Worm (Caenorhabditis elegans) whole organism, L3 larva: Measurements from ENCODE around the gene egl-10.

Experiments
- ZK546.5 ChIP-seq: sonication (generic microtip); optimal IDR thresholded peaks from 2 replicates; lab custom pipeline; 2017; ENCODE audit warnings: missing biosample characterization, missing genetic modification characterization
- ama-1 ChIP-seq: fragments of 150-350 bp; optimal IDR thresholded peaks from 2 replicates; lab custom pipeline; 2018
- ceh-28 ChIP-seq: fragments of 150-350 bp; optimal IDR thresholded peaks from 2 replicates; lab custom pipeline; 2014; ENCODE audit warnings: missing biosample characterization, missing genetic modification reagents, missing genetic modification characterization
- ceh-82 ChIP-seq: fragments of 150-350 bp; optimal IDR thresholded peaks from 2 replicates; lab custom pipeline; 2014; ENCODE audit warnings: missing biosample characterization, missing genetic modification characterization
- ceh-9 ChIP-seq: sonication (generic microtip); optimal IDR thresholded peaks from 2 replicates; lab custom pipeline; 2018; ENCODE audit warnings: missing biosample characterization, missing genetic modification characterization
- daf-12 ChIP-seq: fragments of 150-350 bp; optimal IDR thresholded peaks from 2 replicates; lab custom pipeline; 2014; ENCODE audit warnings: missing biosample characterization, missing genetic modification reagents, missing genetic modification characterization
- egl-5 ChIP-seq: fragments of 150-350 bp; optimal IDR thresholded peaks from 2 replicates; lab custom pipeline; 2017; ENCODE audit warnings: missing biosample characterization, missing genetic modification reagents, missing genetic modification characterization, inconsistent platforms
- elt-1 ChIP-seq: fragments of 150-350 bp; optimal IDR thresholded peaks from 2 replicates; lab custom pipeline; 2014; ENCODE audit warnings: missing biosample characterization, missing genetic modification characterization
- elt-2 ChIP-seq: sonication (generic microtip); optimal IDR thresholded peaks from 2 replicates; lab custom pipeline; 2016; ENCODE audit warnings: missing genetic modification reagents, mild to moderate bottlenecking, missing genetic modification characterization, missing compliant biosample characterization
- elt-3 ChIP-seq, 3 experiments: fragments of 150-350 bp in 1 of 3; sonication (generic microtip) in 2 of 3; optimal IDR thresholded peaks; 2 replicates in 2 of 3; 4 replicates in 1 of 3; lab custom pipeline; 2014 to 2017; ENCODE audit warnings: missing biosample characterization in 3 of 3, missing genetic modification characterization in 3 of 3
- fkh-10 ChIP-seq: sonication (generic microtip); optimal IDR thresholded peaks from 2 replicates; lab custom pipeline; 2017; ENCODE audit warnings: missing biosample characterization, missing genetic modification reagents, missing genetic modification characterization
- fos-1 ChIP-seq: fragments of 150-350 bp; optimal IDR thresholded peaks from 2 replicates; lab custom pipeline; 2014; ENCODE audit warnings: missing biosample characterization, missing genetic modification characterization
- jun-1 ChIP-seq: fragments of 150-350 bp; optimal IDR thresholded peaks from 2 replicates; lab custom pipeline; 2014; ENCODE audit warnings: missing biosample characterization, missing genetic modification reagents, missing genetic modification characterization
- lin-15B ChIP-seq: fragments of 150-350 bp; optimal IDR thresholded peaks from 2 replicates; lab custom pipeline; 2014; ENCODE audit warnings: missing biosample characterization, missing genetic modification characterization
- lin-39 ChIP-seq: fragments of 150-350 bp; optimal IDR thresholded peaks from 2 replicates; lab custom pipeline; 2018; ENCODE audit warnings: missing biosample characterization, missing genetic modification reagents, missing genetic modification characterization
- lsy-12 ChIP-seq: sonication (generic microtip); optimal IDR thresholded peaks from 2 replicates; lab custom pipeline; 2016; ENCODE audit warnings: mild to moderate bottlenecking, missing genetic modification characterization, missing compliant biosample characterization
- mml-1 ChIP-seq: fragments of 150-350 bp; sonication (generic microtip); optimal IDR thresholded peaks from 3 replicates; lab custom pipeline; 2014; ENCODE audit warnings: missing biosample characterization, missing genetic modification characterization
- nfya-1 ChIP-seq: sonication (generic microtip); optimal IDR thresholded peaks from 2 replicates; lab custom pipeline; 2017; ENCODE audit warnings: missing genetic modification characterization, mild to moderate bottlenecking, missing compliant biosample characterization, antibody characterized with exemption, moderate library complexity; ENCODE audit not compliant: insufficient read depth
- nhr-11 ChIP-seq: fragments of 150-350 bp; optimal IDR thresholded peaks from 2 replicates; lab custom pipeline; 2014; ENCODE audit warnings: missing biosample characterization, missing genetic modification characterization
- nhr-23 ChIP-seq: fragments of 150-350 bp; optimal IDR thresholded peaks from 2 replicates; lab custom pipeline; 2014; ENCODE audit warnings: missing biosample characterization, missing genetic modification reagents, missing genetic modification characterization
- nhr-237 ChIP-seq: fragments of 150-350 bp; optimal IDR thresholded peaks from 2 replicates; lab custom pipeline; 2014; ENCODE audit warnings: missing biosample characterization, missing genetic modification characterization
- nhr-25 ChIP-seq: sonication (generic microtip); optimal IDR thresholded peaks from 2 replicates; lab custom pipeline; 2017; ENCODE audit warnings: missing biosample characterization, missing genetic modification characterization
- nhr-28 ChIP-seq: fragments of 150-350 bp; optimal IDR thresholded peaks from 2 replicates; lab custom pipeline; 2014; ENCODE audit warnings: missing biosample characterization, missing genetic modification characterization
- nhr-67 ChIP-seq: fragments of 150-350 bp; optimal IDR thresholded peaks from 2 replicates; lab custom pipeline; 2014; ENCODE audit warnings: missing biosample characterization, missing genetic modification characterization
- nhr-76 ChIP-seq: fragments of 150-350 bp; sonication (generic microtip); optimal IDR thresholded peaks from 5 replicates; lab custom pipeline; 2014; ENCODE audit warnings: missing biosample characterization, missing genetic modification characterization
- nhr-77 ChIP-seq: fragments of 150-350 bp; optimal IDR thresholded peaks from 2 replicates; lab custom pipeline; 2014; ENCODE audit warnings: missing biosample characterization, missing genetic modification characterization
- pha-4 ChIP-seq: fragments of 150-350 bp; optimal IDR thresholded peaks from 2 replicates; lab custom pipeline; 2014; ENCODE audit warnings: missing biosample characterization, missing genetic modification reagents, missing genetic modification characterization
- pqm-1 ChIP-seq: fragments of 150-350 bp; optimal IDR thresholded peaks from 2 replicates; lab custom pipeline; 2017; ENCODE audit warnings: missing biosample characterization, missing genetic modification characterization, inconsistent platforms
- skn-1 ChIP-seq: fragments of 150-350 bp; optimal IDR thresholded peaks from 2 replicates; lab custom pipeline; 2014; ENCODE audit warnings: missing biosample characterization, missing genetic modification characterization
- snpc-4 ChIP-seq: fragments of 150-350 bp; optimal IDR thresholded peaks from 2 replicates; lab custom pipeline; 2014; ENCODE audit warnings: missing biosample characterization, missing genetic modification characterization
- unc-39 ChIP-seq: sonication (generic microtip); optimal IDR thresholded peaks from 4 replicates; lab custom pipeline; 2017; ENCODE audit warnings: missing biosample characterization, missing genetic modification characterization
- unc-62 ChIP-seq: fragments of 150-350 bp; sonication (generic microtip); optimal IDR thresholded peaks from 4 replicates; lab custom pipeline; 2014; ENCODE audit warnings: missing biosample characterization, missing genetic modification reagents, missing genetic modification characterization
- zag-1 ChIP-seq: fragments of 150-350 bp; optimal IDR thresholded peaks from 2 replicates; lab custom pipeline; 2014; ENCODE audit warnings: missing biosample characterization, missing genetic modification characterization
- ztf-11 ChIP-seq: fragments of 150-350 bp; optimal IDR thresholded peaks from 2 replicates; lab custom pipeline; 2014; ENCODE audit warnings: missing biosample characterization, missing genetic modification characterization
- ztf-4 ChIP-seq: fragments of 150-350 bp; optimal IDR thresholded peaks from 2 replicates; lab custom pipeline; 2014; ENCODE audit warnings: missing biosample characterization, missing genetic modification characterization

The egl-10 gene

ce11 chrV:12420843-12421242, 42.0 kb downstream of the egl-10 start, which contains the start of gene C54D10.4:
Gene C54D10.4 (minus strand): TSS chrV:12420943.
- TF ChIP-seq ceh-9 (tag; lab: Kevin White, UChicago) (no peak), daf-12 (no peak), nhr-237 (tag; lab: Kevin White, UChicago) (no peak), nhr-67 (no peak), lsy-12 (no peak), ZK546.5 (tag; lab: Kevin White, UChicago) (no peak), nhr-11 (tag; lab: Kevin White, UChicago) (no peak), ztf-4 (tag; lab: Kevin White, UChicago) (no peak), ceh-82 (tag; lab: Kevin White, UChicago) (no peak), egl-5 (no peak), lin-15B (tag; lab: Kevin White, UChicago) (no peak), fos-1 (tag; lab: Kevin White, UChicago) (no peak)
- TF ChIP-seq, all 47 proteins: peak for 0

- no peak for TF ChIP-seq zag-1 (tag; lab: Kevin White, UChicago)
- no peak for TF ChIP-seq mml-1 (tag; lab: Kevin White, UChicago)
- no peak for TF ChIP-seq snpc-4 (tag; lab: Kevin White, UChicago)
- TF ChIP-seq nhr-76 = no peak
- TF ChIP-seq nhr-23 (tag; lab: Kevin White, UChicago) = no peak
- no peak for TF ChIP-seq lin-39 (tag; lab: Kevin White, UChicago)
Measured at ce11 chrV:12418292-12418691, 44.5 kb downstream of the egl-10 start, which contains the start of gene C54D10.3. Gene C54D10.3 (plus strand): TSS chrV:12418592.

ce11 chrV:12417277-12417676, 45.5 kb downstream of the egl-10 start, which contains the start of gene cdr-3:
Gene cdr-3 (minus strand): TSS chrV:12417377.
- no peak for TF ChIP-seq ceh-28 (tag; lab: Kevin White, UChicago)
- TF ChIP-seq lsy-12 = no peak
- no peak for TF ChIP-seq nhr-237 (tag; lab: Kevin White, UChicago)
- TF ChIP-seq daf-12 = no peak
- TF ChIP-seq ama-1 = no peak
- TF ChIP-seq ceh-82 (tag; lab: Kevin White, UChicago) = no peak
- TF ChIP-seq nfya-1 (tag; lab: Kevin White, UChicago) = no peak
- no peak for TF ChIP-seq nhr-25 (tag; lab: Kevin White, UChicago)
- TF ChIP-seq pqm-1 = no peak
- no peak for TF ChIP-seq jun-1 (tag; lab: Kevin White, UChicago)
- no peak for TF ChIP-seq mml-1 (tag; lab: Kevin White, UChicago)
- no peak for TF ChIP-seq egl-5
- no peak for TF ChIP-seq elt-3 (tag; optimal IDR thresholded peaks at IDR 0.05; lab: Kevin White, UChicago)
- TF ChIP-seq nhr-77 (tag; lab: Kevin White, UChicago) = no peak
- TF ChIP-seq ztf-4 (tag; lab: Kevin White, UChicago) = no peak
- no peak for TF ChIP-seq lin-15B (tag; lab: Kevin White, UChicago)
- no peak for TF ChIP-seq fkh-10
- TF ChIP-seq elt-1 (tag; lab: Kevin White, UChicago) = no peak
- TF ChIP-seq ztf-11 = no peak
- TF ChIP-seq, all 47 proteins: peak for 0

- TF ChIP-seq elt-2 (tag; lab: Kevin White, UChicago) (peak; percentile 78), pqm-1 (peak; percentile 79), nhr-11 (tag; lab: Kevin White, UChicago) (no peak)
Measured at ce11 chrV:12415656-12416055, 47.2 kb downstream of the egl-10 start, which contains the start of gene cdr-2. Gene cdr-2 (minus strand): TSS chrV:12415709.

ce11 chrV:12414362-12414761, 48.4 kb downstream of the egl-10 start:
- TF ChIP-seq skn-1 (tag; lab: Kevin White, UChicago) = peak; percentile 51
- peak; percentile 55 for TF ChIP-seq pqm-1
- peak; percentile 15 for TF ChIP-seq pha-4 (tag; lab: Kevin White, UChicago)
- peak; percentile 62 for TF ChIP-seq elt-2 (tag; lab: Kevin White, UChicago)
- no peak for TF ChIP-seq fos-1 (tag; lab: Kevin White, UChicago)
- no peak for TF ChIP-seq unc-62 (GFP tag; lab: Kevin White, UChicago)

ce11 chrV:12413651-12414114, 49.1 kb downstream of the egl-10 start, which contains the start of gene cdr-6:
Gene cdr-6 (minus strand): TSS chrV:12413701.
- no peak for TF ChIP-seq unc-39 (tag; lab: Kevin White, UChicago)
- peak; percentile 28 for TF ChIP-seq ceh-28 (tag; lab: Kevin White, UChicago)
- TF ChIP-seq nhr-23 (tag; lab: Kevin White, UChicago) = peak; percentile 9
- no peak for TF ChIP-seq ztf-4 (tag; lab: Kevin White, UChicago)
- peak; percentile 63 for TF ChIP-seq pqm-1
- TF ChIP-seq fos-1 (tag; lab: Kevin White, UChicago) = no peak
- no peak for TF ChIP-seq nhr-28
- TF ChIP-seq pha-4 (tag; lab: Kevin White, UChicago) = peak; percentile 61
- TF ChIP-seq elt-2 (tag; lab: Kevin White, UChicago) = peak; percentile 46
- no peak for TF ChIP-seq ama-1
